Fruit fly (Drosophila melanogaster): Measurements from ENCODE around the gene CG14362.

DNA sequence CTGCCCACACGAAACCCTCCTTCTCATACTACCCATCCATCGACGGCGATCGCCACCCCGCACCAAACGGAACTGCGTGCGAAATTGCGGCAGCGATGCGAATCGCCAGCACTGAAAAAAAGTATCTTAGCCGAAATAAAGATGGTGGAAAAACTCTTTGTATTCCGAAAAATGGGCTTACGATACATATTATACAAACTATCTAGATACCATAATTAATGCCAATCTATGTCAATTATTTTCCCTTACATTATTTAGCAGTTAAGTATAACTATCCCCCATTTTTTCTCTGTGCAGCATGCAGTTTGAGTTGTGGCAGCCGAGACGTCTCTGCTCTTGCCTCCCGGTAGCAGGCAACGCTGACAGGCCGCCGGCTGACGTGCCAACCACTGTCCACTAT, 6.6 kb upstream of the CG14362 start:
- TF ChIP-seq Hnf4 (GFP tag; optimal IDR thresholded peaks at IDR 0.05) (peak; percentile 34), HLH106 (tag; optimal IDR thresholded peaks at IDR 0.05) (peak; percentile 36), Dfd (GFP tag; optimal IDR thresholded peaks at IDR 0.05) (no peak), Myc (optimal IDR thresholded peaks at IDR 0.05) (no peak), Vsx2 (GFP tag; optimal IDR thresholded peaks at IDR 0.05; ENCODE audit: partially characterized antibody) (no peak), dl (GFP tag; optimal IDR thresholded peaks at IDR 0.05; ENCODE audit: insufficient read depth in 1 of 2, partially characterized antibody in 2 of 2) (no peak)
